In the genomic region with DNA sequence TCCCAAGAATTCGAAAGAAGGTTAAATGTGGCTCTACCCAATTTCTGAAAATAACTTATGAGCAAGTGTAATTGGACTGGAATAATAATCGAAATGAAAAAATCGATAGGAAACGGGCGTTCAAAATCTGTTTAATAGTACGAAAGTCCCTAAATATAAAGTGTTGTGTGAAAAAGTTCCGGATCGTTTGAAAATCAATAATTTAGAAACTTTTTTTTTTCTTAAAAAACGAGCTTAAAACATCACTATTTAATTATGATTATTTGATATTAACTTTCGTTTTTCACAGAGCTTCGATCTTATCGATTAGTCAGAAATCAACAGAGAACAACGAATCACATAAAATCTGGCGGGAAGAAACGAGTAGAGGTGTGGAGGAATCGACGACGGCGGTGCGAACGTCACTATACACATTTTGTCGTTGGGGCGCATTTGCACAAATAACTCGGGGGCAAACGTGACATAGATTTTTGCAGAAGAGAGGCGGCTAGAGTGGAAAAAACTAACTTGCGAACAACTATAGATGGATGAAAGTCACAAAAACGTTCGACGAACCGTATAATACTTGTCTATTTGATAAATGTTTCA, we compare ENCODE assay signal across 2 worm cellular contexts.
TF ChIP-seq lines count a peak whose summit lies in the region.

A gene (minus strand): TSS at position 51 of the 588 bp plus-strand sequence.

TF ChIP-seq in whole organism, L1 larva, 84 proteins besides CTCF, POLR2A, EP300 and RAD21 (continued from another document):
- TF ChIP-seq lin-35 (GFP tag; optimal IDR thresholded peaks at IDR 0.05; lab: Kevin White, UChicago) (peak in 1 of 2 experiments; percentile 55), hlh-4 (tag; optimal IDR thresholded peaks at IDR 0.05; lab: Kevin White, UChicago) (no peak), lir-3 (tag; optimal IDR thresholded peaks at IDR 0.05; lab: Kevin White, UChicago; ENCODE audit: poor library complexity) (no peak), pqm-1 (tag; optimal IDR thresholded peaks at IDR 0.05; lab: Kevin White, UChicago) (no peak), nhr-11 (tag; optimal IDR thresholded peaks at IDR 0.05; lab: Kevin White, UChicago) (no peak), swsn-7 (tag; optimal IDR thresholded peaks at IDR 0.05; lab: Kevin White, UChicago) (no peak), fkh-4 (tag; optimal IDR thresholded peaks at IDR 0.05; lab: Kevin White, UChicago; ENCODE audit: borderline replicate concordance) (no peak), isw-1 (GFP tag; IDR thresholded peaks at IDR 0.05; lab: Robert Waterston, UW) (no peak), fos-1 (tag; optimal IDR thresholded peaks at IDR 0.05; lab: Kevin White, UChicago) (no peak), sptf-1 (tag; optimal IDR thresholded peaks at IDR 0.05; lab: Kevin White, UChicago) (no peak), jun-1 (tag; optimal IDR thresholded peaks at IDR 0.05; lab: Kevin White, UChicago) (no peak), pag-3 (tag; optimal IDR thresholded peaks at IDR 0.05; lab: Kevin White, UChicago; ENCODE audit: borderline replicate concordance, insufficient read depth) (no peak), snpc-4 (tag; optimal IDR thresholded peaks at IDR 0.05; lab: Kevin White, UChicago) (no peak), unc-130 (tag; optimal IDR thresholded peaks at IDR 0.05; lab: Kevin White, UChicago) (no peak), C16A3.4 (tag; optimal IDR thresholded peaks at IDR 0.05; lab: Kevin White, UChicago) (peak; percentile 5), nhr-71 (tag; optimal IDR thresholded peaks at IDR 0.05; lab: Kevin White, UChicago) (no peak), C04F5.9 (tag; optimal IDR thresholded peaks at IDR 0.05; lab: Kevin White, UChicago) (no peak), sup-37 (GFP tag; optimal IDR thresholded peaks at IDR 0.05; lab: Kevin White, UChicago) (no peak), Y116A8C.19 (tag; optimal IDR thresholded peaks at IDR 0.05; lab: Kevin White, UChicago; ENCODE audit: borderline replicate concordance) (no peak), lin-13 (GFP tag; optimal IDR thresholded peaks at IDR 0.05; lab: Kevin White, UChicago) (no peak), unc-30 (tag; optimal IDR thresholded peaks at IDR 0.05; lab: Kevin White, UChicago) (no peak), nhr-77 (tag; optimal IDR thresholded peaks at IDR 0.05; lab: Kevin White, UChicago) (no peak), lin-39 (tag; optimal IDR thresholded peaks at IDR 0.05; lab: Kevin White, UChicago) (no peak), zip-4 (GFP tag; optimal IDR thresholded peaks at IDR 0.05; lab: Kevin White, UChicago) (no peak), xbp-1 (tag; optimal IDR thresholded peaks at IDR 0.05; lab: Kevin White, UChicago) (peak; percentile 8), aly-2 (tag; optimal IDR thresholded peaks at IDR 0.05; lab: Kevin White, UChicago) (no peak), unc-98 (GFP tag; IDR thresholded peaks at IDR 0.05; lab: Robert Waterston, UW) (no peak), nhr-90 (tag; optimal IDR thresholded peaks at IDR 0.05; lab: Kevin White, UChicago; ENCODE audit: poor library complexity) (no peak), fkh-10 (GFP tag; optimal IDR thresholded peaks at IDR 0.05; lab: Kevin White, UChicago) (no peak), dpl-1 (GFP tag; optimal IDR thresholded peaks at IDR 0.05; lab: Kevin White, UChicago) (peak in 2 of 3 experiments; percentile 2 to 44), nhr-20 (tag; optimal IDR thresholded peaks at IDR 0.05; lab: Kevin White, UChicago) (no peak), F16B12.6 (tag; optimal IDR thresholded peaks at IDR 0.05; lab: Kevin White, UChicago) (peak; percentile 26), mab-9 (GFP tag; IDR thresholded peaks at IDR 0.05; lab: Robert Waterston, UW) (no peak), ceh-82 (tag; optimal IDR thresholded peaks at IDR 0.05; lab: Kevin White, UChicago) (peak in 1 of 3 experiments; percentile 29), nhr-85 (tag; lab: Kevin White, UChicago) (no peak), C34B4.2 (tag; optimal IDR thresholded peaks at IDR 0.05; lab: Kevin White, UChicago) (no peak), lin-15B (tag; optimal IDR thresholded peaks at IDR 0.05; lab: Kevin White, UChicago) (peak; percentile 16), rnt-1 (tag; optimal IDR thresholded peaks at IDR 0.05; lab: Kevin White, UChicago) (no peak), nhr-12 (tag; optimal IDR thresholded peaks at IDR 0.05; lab: Kevin White, UChicago) (no peak), ces-1 (GFP tag; optimal IDR thresholded peaks at IDR 0.05; lab: Kevin White, UChicago) (no peak), ceh-90 (tag; optimal IDR thresholded peaks at IDR 0.05; lab: Kevin White, UChicago) (no peak), nhr-76 (tag; optimal IDR thresholded peaks at IDR 0.05; lab: Kevin White, UChicago) (no peak), nhr-28 (tag; optimal IDR thresholded peaks at IDR 0.05; lab: Kevin White, UChicago) (no peak), sox-4 (tag; optimal IDR thresholded peaks at IDR 0.05; lab: Kevin White, UChicago) (no peak), efl-1 (optimal IDR thresholded peaks at IDR 0.05; lab: Kevin White, UChicago) (peak in 1 of 2 experiments; percentile 29), efl-1 (GFP tag; optimal IDR thresholded peaks at IDR 0.05 in 1 of 2; lab: Kevin White, UChicago) (peak; percentile 32 to 83), egl-27 (tag; optimal IDR thresholded peaks at IDR 0.05; lab: Kevin White, UChicago) (no peak), ztf-11 (tag; optimal IDR thresholded peaks at IDR 0.05; lab: Kevin White, UChicago) (no peak)

TF ChIP-seq in whole organism, L4 larva, 104 proteins besides CTCF, POLR2A, EP300 and RAD21 (continued from another document):
- TF ChIP-seq hlh-11 (tag; optimal IDR thresholded peaks at IDR 0.05; lab: Kevin White, UChicago) (peak; percentile 14), dve-1 (tag; optimal IDR thresholded peaks at IDR 0.05; lab: Kevin White, UChicago; ENCODE audit: insufficient read depth) (peak; percentile 16), nhr-102 (tag; optimal IDR thresholded peaks at IDR 0.05; lab: Kevin White, UChicago) (no peak), nhr-28 (tag; optimal IDR thresholded peaks at IDR 0.05; lab: Kevin White, UChicago) (peak; percentile 40), cey-2 (tag; optimal IDR thresholded peaks at IDR 0.05; lab: Kevin White, UChicago; ENCODE audit: borderline replicate concordance, insufficient read depth) (no peak), mdt-29 (GFP tag; IDR thresholded peaks at IDR 0.05; lab: Robert Waterston, UW) (no peak), saeg-2 (GFP tag; IDR thresholded peaks at IDR 0.05; lab: Robert Waterston, UW) (no peak)
